Fruit fly (Drosophila melanogaster): ENCODE data around the gene CG17219.
A peak's percentile ranks its signal among the peaks of the same experiment; 100 is the strongest.

The CG17219 gene

dm6 chr2L:3043647-3044046 is 14.6 kb downstream of the CG17219 start, which contains the start of gene FASN2:
Gene FASN2, plus strand, starts transcription at chr2L:3043947.
- TF ChIP-seq pan (optimal IDR thresholded peaks at IDR 0.05) (no peak), EcR (GFP tag; optimal IDR thresholded peaks at IDR 0.05) (no peak), usp (GFP tag; optimal IDR thresholded peaks at IDR 0.05) (no peak), CG8478 (optimal IDR thresholded peaks at IDR 0.05) (no peak), psq (optimal IDR thresholded peaks at IDR 0.05) (no peak), Dll (optimal IDR thresholded peaks at IDR 0.05) (no peak)

- TF ChIP-seq psq (optimal IDR thresholded peaks at IDR 0.05) (no peak), pan (optimal IDR thresholded peaks at IDR 0.05) (no peak), Dll (optimal IDR thresholded peaks at IDR 0.05) (no peak), usp (GFP tag; optimal IDR thresholded peaks at IDR 0.05) (no peak), EcR (GFP tag; optimal IDR thresholded peaks at IDR 0.05) (no peak), CG8478 (optimal IDR thresholded peaks at IDR 0.05) (no peak)
Observed at dm6 chr2L:3044660-3045504, 15.8 kb downstream of the CG17219 start.

dm6 chr2L:3055710-3056447 is 26.8 kb downstream of the CG17219 start:
- TF ChIP-seq EcR (GFP tag; optimal IDR thresholded peaks at IDR 0.05), result no peak
- TF ChIP-seq Dll (optimal IDR thresholded peaks at IDR 0.05), result no peak
- TF ChIP-seq psq (optimal IDR thresholded peaks at IDR 0.05), result no peak
- no peak for TF ChIP-seq usp (GFP tag; optimal IDR thresholded peaks at IDR 0.05)
- TF ChIP-seq CG8478 (optimal IDR thresholded peaks at IDR 0.05), result no peak

- peak; percentile 22 for TF ChIP-seq Dll (optimal IDR thresholded peaks at IDR 0.05)
- TF ChIP-seq EcR (GFP tag; optimal IDR thresholded peaks at IDR 0.05), result no peak
- no peak for TF ChIP-seq pan (optimal IDR thresholded peaks at IDR 0.05)
Observed at dm6 chr2L:3056448-3056790, 27.4 kb downstream of the CG17219 start, which contains the start of gene FASN1. Gene FASN1, plus strand, starts transcription at chr2L:3056598.

dm6 chr2L:3057951-3058771 is 29.1 kb downstream of the CG17219 start:
- TF ChIP-seq CG8478 (optimal IDR thresholded peaks at IDR 0.05) (no peak), usp (GFP tag; optimal IDR thresholded peaks at IDR 0.05) (no peak), pan (optimal IDR thresholded peaks at IDR 0.05) (no peak), EcR (GFP tag; optimal IDR thresholded peaks at IDR 0.05) (no peak), Dll (optimal IDR thresholded peaks at IDR 0.05) (no peak), psq (optimal IDR thresholded peaks at IDR 0.05) (no peak)

- no peak for TF ChIP-seq usp (GFP tag; optimal IDR thresholded peaks at IDR 0.05)
- TF ChIP-seq pan (optimal IDR thresholded peaks at IDR 0.05), result no peak
- TF ChIP-seq EcR (GFP tag; optimal IDR thresholded peaks at IDR 0.05), result no peak
Observed at dm6 chr2L:3058772-3059623, 29.9 kb downstream of the CG17219 start.

dm6 chr2L:3059624-3059919 is 30.5 kb downstream of the CG17219 start:
- TF ChIP-seq EcR (GFP tag; optimal IDR thresholded peaks at IDR 0.05), result no peak
- no peak for TF ChIP-seq Dll (optimal IDR thresholded peaks at IDR 0.05)
- no peak for TF ChIP-seq psq (optimal IDR thresholded peaks at IDR 0.05)
- TF ChIP-seq pan (optimal IDR thresholded peaks at IDR 0.05), result no peak
- TF ChIP-seq usp (GFP tag; optimal IDR thresholded peaks at IDR 0.05), result no peak
- no peak for TF ChIP-seq CG8478 (optimal IDR thresholded peaks at IDR 0.05)

dm6 chr2L:3078741-3079140 is 49.7 kb downstream of the CG17219 start:
- no peak for TF ChIP-seq CG8478 (optimal IDR thresholded peaks at IDR 0.05)
- TF ChIP-seq psq (optimal IDR thresholded peaks at IDR 0.05), result no peak
- TF ChIP-seq Dll (optimal IDR thresholded peaks at IDR 0.05), result no peak
- no peak for TF ChIP-seq usp (GFP tag; optimal IDR thresholded peaks at IDR 0.05)
- no peak for TF ChIP-seq EcR (GFP tag; optimal IDR thresholded peaks at IDR 0.05)
- TF ChIP-seq pan (optimal IDR thresholded peaks at IDR 0.05), result no peak

Measured in whole organism.